Fruit fly (Drosophila melanogaster): ENCODE data around the gene Pgk.

dm6 chr2L:2800956-2801776, 48.3 kb upstream of the Pgk start:
- no peak for TF ChIP-seq Pif1B (GFP tag; optimal IDR thresholded peaks at IDR 0.05)
- TF ChIP-seq D1 (tag; optimal IDR thresholded peaks at IDR 0.05): no peak
- no peak for TF ChIP-seq CG14655 (GFP tag; optimal IDR thresholded peaks at IDR 0.05)
